Worm (Caenorhabditis elegans) whole organism, L2 larva: ENCODE results near the gene Y57A10A.8.

Experiments
- F13H6.1 ChIP-seq: sonication (generic microtip); optimal IDR thresholded peaks from 2 replicates; lab custom pipeline; 2016; ENCODE audit warnings: missing genetic modification characterization, missing compliant biosample characterization
- R02D3.7 ChIP-seq: fragments of 150-350 bp; optimal IDR thresholded peaks from 2 replicates; lab custom pipeline; 2014; ENCODE audit warnings: missing biosample characterization, missing genetic modification characterization
- ZK546.5 ChIP-seq: sonication (generic microtip); optimal IDR thresholded peaks from 2 replicates; lab custom pipeline; 2017; ENCODE audit warnings: missing biosample characterization, missing genetic modification characterization
- alr-1 ChIP-seq: fragments of 150-350 bp; optimal IDR thresholded peaks from 2 replicates; lab custom pipeline; 2014; ENCODE audit warnings: missing biosample characterization, missing genetic modification characterization
- ama-1 ChIP-seq: fragments of 150-350 bp; optimal IDR thresholded peaks from 2 replicates; lab custom pipeline; 2018; ENCODE audit warnings: inconsistent platforms
- blmp-1 ChIP-seq: sonication (generic microtip); optimal IDR thresholded peaks from 2 replicates; lab custom pipeline; 2017; ENCODE audit warnings: missing genetic modification characterization, mild to moderate bottlenecking, missing compliant biosample characterization, antibody characterized with exemption, moderate library complexity; ENCODE audit not compliant: insufficient read depth
- ceh-16 ChIP-seq: fragments of 150-350 bp; optimal IDR thresholded peaks from 2 replicates; lab custom pipeline; 2014; ENCODE audit warnings: missing biosample characterization, missing genetic modification characterization
- ceh-82 ChIP-seq: fragments of 150-350 bp; optimal IDR thresholded peaks from 2 replicates; lab custom pipeline; 2014; ENCODE audit warnings: missing biosample characterization, missing genetic modification characterization
- egl-27 ChIP-seq: sonication (generic microtip); optimal IDR thresholded peaks from 3 replicates; lab custom pipeline; 2017; ENCODE audit warnings: missing biosample characterization, missing genetic modification reagents, missing genetic modification characterization
- elt-1 ChIP-seq: fragments of 150-350 bp; optimal IDR thresholded peaks from 2 replicates; lab custom pipeline; 2014; ENCODE audit warnings: missing biosample characterization, missing genetic modification characterization
- elt-3 ChIP-seq: sonication (generic microtip); optimal IDR thresholded peaks from 2 replicates; lab custom pipeline; 2017; ENCODE audit warnings: missing biosample characterization, missing genetic modification characterization
- fos-1 ChIP-seq: fragments of 150-350 bp; optimal IDR thresholded peaks from 2 replicates; lab custom pipeline; 2014; ENCODE audit warnings: missing biosample characterization, missing genetic modification characterization
- gmeb-1 ChIP-seq: fragments of 150-350 bp; optimal IDR thresholded peaks from 2 replicates; lab custom pipeline; 2014; ENCODE audit warnings: missing biosample characterization, missing genetic modification characterization
- lin-39 ChIP-seq: fragments of 150-350 bp; optimal IDR thresholded peaks from 2 replicates; lab custom pipeline; 2014; ENCODE audit warnings: missing biosample characterization, missing genetic modification reagents, missing genetic modification characterization
- lsy-2 ChIP-seq, 2 experiments: fragments of 150-350 bp in 1 of 2; sonication (generic microtip) in 1 of 2; optimal IDR thresholded peaks; 2 replicates each; lab custom pipeline; 2014 to 2017; ENCODE audit warnings: missing biosample characterization in 2 of 2, missing genetic modification characterization in 2 of 2
- mab-5 ChIP-seq: fragments of 150-350 bp; optimal IDR thresholded peaks from 2 replicates; lab custom pipeline; 2014; ENCODE audit warnings: missing biosample characterization, missing genetic modification characterization
- mdl-1 ChIP-seq, 2 experiments: fragments of 150-350 bp in 1 of 2; sonication (generic microtip) in 1 of 2; optimal IDR thresholded peaks; 2 replicates each; lab custom pipeline; 2017; ENCODE audit warnings: missing biosample characterization in 2 of 2, missing genetic modification characterization in 2 of 2
- nhr-12 ChIP-seq: fragments of 150-350 bp; optimal IDR thresholded peaks from 2 replicates; lab custom pipeline; 2014; ENCODE audit warnings: missing biosample characterization, missing genetic modification characterization
- nhr-21 ChIP-seq: fragments of 150-350 bp; optimal IDR thresholded peaks from 2 replicates; lab custom pipeline; 2014; ENCODE audit warnings: missing biosample characterization, missing genetic modification characterization
- nhr-23 ChIP-seq: fragments of 150-350 bp; optimal IDR thresholded peaks from 2 replicates; lab custom pipeline; 2014; ENCODE audit warnings: missing biosample characterization, missing genetic modification reagents, missing genetic modification characterization
- nhr-237 ChIP-seq: fragments of 150-350 bp; optimal IDR thresholded peaks from 2 replicates; lab custom pipeline; 2014; ENCODE audit warnings: missing biosample characterization, missing genetic modification characterization
- nhr-25 ChIP-seq: fragments of 150-350 bp; sonication (generic microtip); optimal IDR thresholded peaks from 3 replicates; lab custom pipeline; 2014; ENCODE audit warnings: missing biosample characterization, missing genetic modification characterization
- nhr-6 ChIP-seq: fragments of 150-350 bp; optimal IDR thresholded peaks from 2 replicates; lab custom pipeline; 2014; ENCODE audit warnings: missing biosample characterization, missing genetic modification characterization
- nhr-77 ChIP-seq: fragments of 150-350 bp; optimal IDR thresholded peaks from 2 replicates; lab custom pipeline; 2014; ENCODE audit warnings: missing biosample characterization, missing genetic modification characterization
- peb-1 ChIP-seq: fragments of 150-350 bp; optimal IDR thresholded peaks from 2 replicates; lab custom pipeline; 2014; ENCODE audit warnings: missing biosample characterization, missing genetic modification characterization
- skn-1 ChIP-seq: sonication (generic microtip); optimal IDR thresholded peaks from 2 replicates; lab custom pipeline; 2017; ENCODE audit warnings: missing biosample characterization, missing genetic modification characterization
- sma-3 ChIP-seq: sonication (generic microtip); optimal IDR thresholded peaks from 2 replicates; lab custom pipeline; 2016; ENCODE audit warnings: missing genetic modification reagents, missing genetic modification characterization, missing compliant biosample characterization
- sma-9 ChIP-seq, 2 experiments: fragments of 150-350 bp in 1 of 2; sonication (generic microtip) in 1 of 2; optimal IDR thresholded peaks; 2 replicates each; lab custom pipeline; 2014 to 2016; ENCODE audit warnings: missing genetic modification characterization in 2 of 2, mild to moderate bottlenecking in 1 of 2, missing biosample characterization in 1 of 2, missing compliant biosample characterization in 1 of 2, missing genetic modification reagents in 1 of 2, moderate library complexity in 1 of 2
- snpc-4 ChIP-seq: fragments of 150-350 bp; optimal IDR thresholded peaks from 2 replicates; lab custom pipeline; 2014; ENCODE audit warnings: missing biosample characterization, missing genetic modification characterization
- unc-39 ChIP-seq: fragments of 150-350 bp; optimal IDR thresholded peaks from 2 replicates; lab custom pipeline; 2014; ENCODE audit warnings: missing biosample characterization, missing genetic modification characterization
- unc-62 ChIP-seq: fragments of 150-350 bp; optimal IDR thresholded peaks from 2 replicates; lab custom pipeline; 2014; ENCODE audit warnings: missing biosample characterization, missing genetic modification reagents, missing genetic modification characterization
- zag-1 ChIP-seq: fragments of 150-350 bp; optimal IDR thresholded peaks from 2 replicates; lab custom pipeline; 2014; ENCODE audit warnings: missing biosample characterization, missing genetic modification characterization
- ztf-1 ChIP-seq: fragments of 200-800 bp; sonication (Bioruptor generic); conservative IDR thresholded peaks from 2 replicates; pipeline ENCODE4 v1.3.6; 2022; ENCODE audit warnings: missing genetic modification characterization, missing compliant biosample characterization
- ztf-11 ChIP-seq: sonication (generic microtip); optimal IDR thresholded peaks from 2 replicates; lab custom pipeline; 2017; ENCODE audit warnings: missing biosample characterization, missing genetic modification characterization
- ztf-4 ChIP-seq: fragments of 150-350 bp; optimal IDR thresholded peaks from 2 replicates; lab custom pipeline; 2014; ENCODE audit warnings: missing biosample characterization, missing genetic modification characterization

The Y57A10A.8 gene

ce11 chrII:12199912-12200637, 35.4 kb downstream of the Y57A10A.8 start, which contains the start of gene polg-1:
Gene polg-1, minus strand, starts transcription at chrII:12199962.
- TF ChIP-seq mdl-1 (tag; optimal IDR thresholded peaks at IDR 0.05; lab: Kevin White, UChicago), result no peak

DNA sequence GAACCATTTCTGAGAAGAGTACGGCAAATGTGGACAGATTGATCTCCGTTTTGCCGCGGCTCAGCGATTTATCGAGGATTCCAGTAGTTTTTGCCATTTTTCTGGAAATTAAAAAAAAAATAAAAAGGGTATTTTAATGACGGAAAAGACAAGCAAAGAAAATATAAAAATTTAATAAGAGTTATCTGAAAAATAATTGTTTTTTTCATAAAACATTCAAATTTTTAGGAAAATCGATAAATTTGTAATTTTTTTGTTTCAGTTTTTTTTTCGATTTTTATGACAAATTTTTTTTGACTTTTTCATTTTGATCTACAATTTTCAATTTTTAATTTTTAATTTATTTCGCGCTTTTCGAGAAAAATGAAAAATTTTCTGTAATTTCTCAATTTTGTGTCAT, 37.6 kb downstream of the Y57A10A.8 start, which contains the start of gene trpp-5:
Gene trpp-5 (minus strand): TSS at position 101 of the 400 bp plus-strand sequence.
- TF ChIP-seq unc-39 (tag; lab: Kevin White, UChicago) (no peak), elt-1 (tag; lab: Kevin White, UChicago) (no peak), fos-1 (tag; lab: Kevin White, UChicago) (no peak), nhr-6 (tag; lab: Kevin White, UChicago) (no peak), ceh-16 (tag; lab: Kevin White, UChicago) (no peak), lin-39 (tag; lab: Kevin White, UChicago) (no peak), ztf-1 (GFP tag; lab: Robert Waterston, UW) (no peak), nhr-21 (tag; lab: Kevin White, UChicago) (no peak), F13H6.1 (tag; lab: Kevin White, UChicago) (no peak), ceh-82 (no peak), sma-3 (GFP tag; lab: Kevin White, UChicago) (no peak), nhr-12 (tag; lab: Kevin White, UChicago) (no peak), zag-1 (tag; lab: Kevin White, UChicago) (no peak), nhr-25 (tag; lab: Kevin White, UChicago) (no peak), nhr-237 (no peak), mab-5 (no peak)

ce11 chrII:12202921-12203320, 38.3 kb downstream of the Y57A10A.8 start, which contains the start of gene aqp-12:
Gene aqp-12, plus strand, starts transcription at chrII:12203221.
- TF ChIP-seq nhr-23 (tag; lab: Kevin White, UChicago) (no peak), gmeb-1 (tag; lab: Kevin White, UChicago) (no peak), mab-5 (no peak), ama-1 (lab: Kevin White, UChicago) (no peak), nhr-77 (no peak)

ce11 chrII:12204617-12205016, 40.0 kb downstream of the Y57A10A.8 start:
- no peak for TF ChIP-seq lin-39 (tag; lab: Kevin White, UChicago)
- TF ChIP-seq mab-5, result no peak
- TF ChIP-seq egl-27 (tag; lab: Kevin White, UChicago), result no peak
- no peak for TF ChIP-seq unc-62 (GFP tag; lab: Kevin White, UChicago)
- TF ChIP-seq ztf-4 (tag; lab: Kevin White, UChicago), result no peak
- TF ChIP-seq peb-1 (tag; lab: Kevin White, UChicago), result no peak
- no peak for TF ChIP-seq ZK546.5 (tag; lab: Kevin White, UChicago)
- TF ChIP-seq snpc-4, result no peak
- TF ChIP-seq ztf-11 (tag; lab: Kevin White, UChicago), result no peak
- TF ChIP-seq elt-3 (tag; lab: Kevin White, UChicago), result no peak
- no peak for TF ChIP-seq F13H6.1 (tag; lab: Kevin White, UChicago)
- TF ChIP-seq skn-1 (tag; lab: Kevin White, UChicago), result no peak
- TF ChIP-seq alr-1 (tag; lab: Kevin White, UChicago), result no peak
- no peak for TF ChIP-seq lsy-2 (tag; optimal IDR thresholded peaks at IDR 0.05; lab: Kevin White, UChicago)
- TF ChIP-seq sma-9 (GFP tag; optimal IDR thresholded peaks at IDR 0.05; lab: Kevin White, UChicago), result no peak
- TF ChIP-seq sma-9 (tag; optimal IDR thresholded peaks at IDR 0.05; lab: Kevin White, UChicago), result no peak
- TF ChIP-seq ceh-82, result no peak
- TF ChIP-seq nhr-12 (tag; lab: Kevin White, UChicago), result no peak
- no peak for TF ChIP-seq blmp-1 (tag; lab: Kevin White, UChicago)
- TF ChIP-seq sma-3 (GFP tag; lab: Kevin White, UChicago), result no peak
- TF ChIP-seq nhr-25 (tag; lab: Kevin White, UChicago), result no peak

DNA sequence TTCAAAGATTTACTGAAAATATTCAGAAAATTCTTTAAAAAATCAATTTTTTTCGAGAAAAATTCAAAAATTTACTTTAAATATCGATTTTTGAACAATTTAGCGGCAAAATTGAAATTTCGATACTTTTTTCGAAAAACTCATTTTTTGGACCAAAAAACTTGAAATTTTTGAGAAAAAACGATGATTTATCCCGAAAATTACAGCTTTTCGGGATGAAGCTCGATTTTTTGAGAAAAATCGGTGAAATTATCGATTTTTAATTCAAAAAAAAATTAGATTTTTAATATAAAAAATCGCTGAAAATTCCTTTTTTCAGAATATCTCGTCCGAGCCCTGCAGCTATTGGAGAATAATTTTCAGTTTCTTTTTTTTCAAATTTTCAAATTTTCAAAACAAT, 44.1 kb downstream of the Y57A10A.8 start:
- TF ChIP-seq R02D3.7 (tag; lab: Kevin White, UChicago), result no peak
- TF ChIP-seq skn-1 (tag; lab: Kevin White, UChicago), result no peak
